Worm (Caenorhabditis elegans) whole organism, L1 larva: ENCODE data around the gene F55E10.4.

ENCODE experiments used
- ceh-8 ChIP-seq: fragments of 200-800 bp; sonication (Bioruptor generic); optimal IDR thresholded peaks from 2 replicates; lab custom pipeline; 2018; ENCODE audit warnings: mild to moderate bottlenecking, missing genetic modification characterization, moderate library complexity, missing compliant biosample characterization
- ceh-82 ChIP-seq, 3 experiments: fragments of 150-350 bp in 1 of 3; sonication (generic microtip) in 2 of 3; optimal IDR thresholded peaks; 2 replicates each; lab custom pipeline; 2014 to 2017; ENCODE audit warnings: missing biosample characterization in 3 of 3, missing genetic modification characterization in 3 of 3
- elt-2 ChIP-seq: sonication (generic microtip); optimal IDR thresholded peaks from 2 replicates; lab custom pipeline; 2016; ENCODE audit warnings: missing genetic modification characterization, mild to moderate bottlenecking, inconsistent platforms, missing compliant biosample characterization, missing genetic modification reagents
- elt-3 ChIP-seq, 6 experiments: fragments of 150-350 bp in 1 of 6; sonication (generic microtip); optimal IDR thresholded peaks; 2 replicates each; lab custom pipeline; 2017 to 2018; ENCODE audit warnings: missing biosample characterization in 6 of 6, missing genetic modification characterization in 6 of 6, inconsistent platforms in 1 of 6
- mep-1 ChIP-seq: fragments of 150-350 bp; optimal IDR thresholded peaks from 2 replicates; lab custom pipeline; 2014; ENCODE audit warnings: missing biosample characterization, missing genetic modification characterization
- nhr-11 ChIP-seq: fragments of 150-350 bp; optimal IDR thresholded peaks from 2 replicates; lab custom pipeline; 2014; ENCODE audit warnings: missing biosample characterization, missing genetic modification characterization
- rnt-1 ChIP-seq: sonication (generic microtip); optimal IDR thresholded peaks from 2 replicates; lab custom pipeline; 2016; ENCODE audit warnings: mild to moderate bottlenecking, missing genetic modification characterization, moderate library complexity, missing compliant biosample characterization
- skn-1 ChIP-seq: fragments of 150-350 bp; optimal IDR thresholded peaks from 2 replicates; lab custom pipeline; 2014; ENCODE audit warnings: missing biosample characterization, missing genetic modification characterization

DNA sequence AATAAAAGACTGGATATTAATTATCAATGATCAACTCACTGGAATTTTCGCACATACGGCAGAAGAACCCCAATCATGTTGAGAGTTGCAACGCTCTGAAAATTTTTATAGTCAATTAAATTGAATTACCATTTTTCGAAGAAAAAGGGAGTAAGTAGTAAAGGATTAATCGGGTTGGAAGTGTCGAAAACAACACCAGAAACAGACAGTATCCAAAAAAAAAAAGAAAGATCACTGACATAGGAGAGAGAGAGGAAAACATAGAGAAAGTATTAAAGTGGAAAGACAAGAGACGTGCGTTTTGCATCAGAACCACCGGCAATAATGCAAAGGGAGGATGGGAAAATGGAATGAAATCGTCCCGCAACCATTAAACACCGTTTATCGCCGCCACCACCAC, 25.4 kb downstream of the F55E10.4 start, which contains the start of gene inx-5:
- no peak for TF ChIP-seq ceh-8
- TF ChIP-seq rnt-1 (tag; lab: Kevin White, UChicago) = no peak
- TF ChIP-seq elt-3 (tag; optimal IDR thresholded peaks at IDR 0.05; lab: Kevin White, UChicago) = no peak
- TF ChIP-seq mep-1 = no peak
- no peak for TF ChIP-seq skn-1 (tag; lab: Kevin White, UChicago)
- TF ChIP-seq ceh-82 (tag; optimal IDR thresholded peaks at IDR 0.05; lab: Kevin White, UChicago) = no peak
- no peak for TF ChIP-seq nhr-11
- TF ChIP-seq elt-2 (tag; lab: Kevin White, UChicago) = no peak
